Worm (Caenorhabditis elegans): ENCODE data around the gene wsp-1.

Gene wsp-1

ce11 chrIV:8229523-8229922 lies 30.8 kb upstream of the wsp-1 start:
- TF ChIP-seq atf-7 (tag; optimal IDR thresholded peaks at IDR 0.05), result peak; percentile 83
- TF ChIP-seq ets-4 (GFP tag; optimal IDR thresholded peaks at IDR 0.05), result peak; percentile 50
- TF ChIP-seq ceh-58 (GFP tag; IDR thresholded peaks at IDR 0.05), result no peak
- no peak for TF ChIP-seq B0019.2 (GFP tag; conservative IDR thresholded peaks at IDR 0.05)
- peak; percentile 30 for TF ChIP-seq ztf-22 (GFP tag; optimal IDR thresholded peaks at IDR 0.05)
- TF ChIP-seq hmg-1.2 (GFP tag; IDR thresholded peaks at IDR 0.05), result peak; percentile 63
- no peak for TF ChIP-seq madf-8 (GFP tag; conservative IDR thresholded peaks at IDR 0.05)
- no peak for TF ChIP-seq fkh-3 (tag; optimal IDR thresholded peaks at IDR 0.05)
- peak; percentile 33 for TF ChIP-seq repo-1 (tag; optimal IDR thresholded peaks at IDR 0.05)
- peak in 1 of 2 experiments; percentile 14 for TF ChIP-seq let-607 (tag; optimal IDR thresholded peaks at IDR 0.05)
- TF ChIP-seq zfh-2 (GFP tag; conservative IDR thresholded peaks at IDR 0.05), result peak; percentile 82
- TF ChIP-seq dox-1 (GFP tag; IDR thresholded peaks at IDR 0.05), result peak; percentile 60
- no peak for TF ChIP-seq mxl-1 (tag; optimal IDR thresholded peaks at IDR 0.05)
- no peak for TF ChIP-seq Y79H2A.3 (GFP tag; conservative IDR thresholded peaks at IDR 0.05)
- no peak for TF ChIP-seq bed-2 (GFP tag; IDR thresholded peaks at IDR 0.05)
- TF ChIP-seq attf-5 (GFP tag; optimal IDR thresholded peaks at IDR 0.05), result peak; percentile 45
- TF ChIP-seq T26A5.8 (tag; optimal IDR thresholded peaks at IDR 0.05), result no peak
- no peak for TF ChIP-seq snpc-4 (GFP tag; optimal IDR thresholded peaks at IDR 0.05)
- TF ChIP-seq snpc-4 (tag; optimal IDR thresholded peaks at IDR 0.05), result peak in 2 of 4 experiments; percentile 53
- TF ChIP-seq madf-10 (tag; optimal IDR thresholded peaks at IDR 0.05), result peak; percentile 15
- no peak for TF ChIP-seq nfya-2 (GFP tag; IDR thresholded peaks at IDR 0.05)
- 0 out of 2 replicates have a peak, but pooled peaks have one; percentile 43 for TF ChIP-seq F37B4.10 (GFP tag; IDR thresholded peaks at IDR 0.05)
- TF ChIP-seq B0035.1 (tag; optimal IDR thresholded peaks at IDR 0.05), result no peak
- TF ChIP-seq lin-54 (GFP tag; optimal IDR thresholded peaks at IDR 0.05), result peak; percentile 17
- TF ChIP-seq sdz-38 (tag; optimal IDR thresholded peaks at IDR 0.05), result no peak
- peak; percentile 9 for TF ChIP-seq tbp1 (GFP tag; optimal IDR thresholded peaks at IDR 0.05)
- peak; percentile 39 for TF ChIP-seq nhr-90 (tag; optimal IDR thresholded peaks at IDR 0.05)
- TF ChIP-seq tlf-1 (GFP tag; optimal IDR thresholded peaks at IDR 0.05), result peak; percentile 3
- TF ChIP-seq ztf-18 (tag; optimal IDR thresholded peaks at IDR 0.05), result peak; percentile 1
- TF ChIP-seq B0336.3 (GFP tag; IDR thresholded peaks at IDR 0.05), result peak; percentile 66
- TF ChIP-seq mcd-1 (GFP tag; IDR thresholded peaks at IDR 0.05), result peak; percentile 45
- no peak for TF ChIP-seq lag-1 (GFP tag; IDR thresholded peaks at IDR 0.05)
- TF ChIP-seq nfyb-1 (GFP tag; IDR thresholded peaks at IDR 0.05), result peak; percentile 59; the same call in 1 of the 2 replicates
- TF ChIP-seq cebp-1 (GFP tag; IDR thresholded peaks at IDR 0.05), result no peak
- TF ChIP-seq cebp-1 (tag; optimal IDR thresholded peaks at IDR 0.05), result peak; percentile 61
- peak; percentile 40 for TF ChIP-seq lin-40 (tag; optimal IDR thresholded peaks at IDR 0.05)
- peak; percentile 96 for TF ChIP-seq nhr-80 (tag; optimal IDR thresholded peaks at IDR 0.05)

- TF ChIP-seq akir-1 (GFP tag; optimal IDR thresholded peaks at IDR 0.05) (no peak), atf-7 (tag; optimal IDR thresholded peaks at IDR 0.05) (peak; percentile 2), attf-5 (GFP tag; optimal IDR thresholded peaks at IDR 0.05) (peak; percentile 10), C17E4.6 (GFP tag; IDR thresholded peaks at IDR 0.05) (no peak), sea-2 (GFP tag; IDR thresholded peaks at IDR 0.05) (no peak), B0336.3 (GFP tag; IDR thresholded peaks at IDR 0.05) (peak; percentile 59; the same call in 1 of the 2 replicates), hmg-1.2 (GFP tag; IDR thresholded peaks at IDR 0.05) (0 out of 2 replicates have a peak, but pooled peaks have one; percentile 3), Y79H2A.3 (GFP tag; conservative IDR thresholded peaks at IDR 0.05) (no peak), T07F8.4 (tag; optimal IDR thresholded peaks at IDR 0.05) (no peak), dpl-1 (GFP tag; optimal IDR thresholded peaks at IDR 0.05) (no peak), mel-28 (tag; optimal IDR thresholded peaks at IDR 0.05; ENCODE audit: borderline replicate concordance) (peak; percentile 44), mcd-1 (GFP tag; IDR thresholded peaks at IDR 0.05) (no peak), hsf-1 (GFP tag; IDR thresholded peaks at IDR 0.05) (no peak), B0261.1 (tag; optimal IDR thresholded peaks at IDR 0.05) (no peak), aptf-2 (GFP tag; conservative IDR thresholded peaks at IDR 0.05) (no peak), madf-6 (GFP tag; IDR thresholded peaks at IDR 0.05) (no peak), repo-1 (tag; optimal IDR thresholded peaks at IDR 0.05) (no peak), unc-62 (GFP tag; optimal IDR thresholded peaks at IDR 0.05) (no peak), nfyb-1 (GFP tag; IDR thresholded peaks at IDR 0.05) (no peak), attf-6 (GFP tag; IDR thresholded peaks at IDR 0.05) (no peak; the same call in 1 of the 2 replicates), lin-40 (tag; optimal IDR thresholded peaks at IDR 0.05) (no peak), ztf-26 (tag; optimal IDR thresholded peaks at IDR 0.05) (no peak)
These were observed 27.7 kb upstream of the wsp-1 start for ce11 chrIV:8226474-8226873.
